Worm (Caenorhabditis elegans) whole organism, dauer: ENCODE measurements around the gene lips-3.

Experiments
- unc-62 ChIP-seq: sonication (generic microtip); optimal IDR thresholded peaks from 2 replicates; lab custom pipeline; 2017; ENCODE audit warnings: missing biosample characterization, missing genetic modification reagents, missing genetic modification characterization

The lips-3 gene

DNA sequence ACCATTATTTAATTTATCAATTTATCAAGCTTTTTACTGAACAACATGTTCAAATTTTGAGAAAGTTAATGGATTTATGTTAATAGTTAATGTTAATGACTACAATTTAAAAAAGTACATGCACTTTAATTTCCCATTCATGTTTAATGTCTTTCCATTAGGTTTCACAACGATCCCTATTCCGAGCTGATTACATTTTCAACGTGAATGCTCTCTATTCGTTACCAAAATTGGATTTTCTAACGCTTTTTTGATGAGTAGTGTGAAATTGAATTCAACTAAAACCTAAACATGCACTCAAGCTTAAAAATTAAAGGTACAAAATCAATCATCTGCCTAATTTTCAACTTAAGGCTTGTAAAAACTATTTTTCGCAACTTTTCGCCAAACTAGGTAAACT lies 41.1 kb downstream of the lips-3 start:
- TF ChIP-seq unc-62 (GFP tag; lab: Kevin White, UChicago) = no peak

DNA sequence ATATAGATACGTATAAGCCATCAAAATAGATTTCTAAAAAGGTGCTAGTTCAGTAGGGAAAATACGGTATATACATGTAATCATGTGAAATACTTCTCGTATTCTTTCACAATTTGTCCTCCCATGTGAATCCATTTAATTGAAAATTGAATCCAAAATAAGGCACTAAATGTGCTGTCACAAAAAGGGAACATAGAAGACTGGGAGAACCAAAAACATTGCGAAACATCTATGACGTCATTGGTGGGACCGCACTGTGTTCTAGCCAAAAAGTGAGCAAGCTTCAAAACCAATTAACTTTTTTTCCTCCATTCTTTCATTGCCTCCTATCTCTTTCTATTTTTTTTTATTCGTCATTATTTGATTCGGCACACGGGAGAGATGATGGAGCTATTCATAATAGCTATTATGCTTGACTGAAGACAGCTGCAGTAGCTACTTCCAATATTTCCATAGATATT lies 42.1 kb downstream of the lips-3 start, which contains the start of gene cdka-1:
Gene cdka-1, plus strand, starts transcription at position 411 of the 461 bp plus-strand sequence.
- no peak for TF ChIP-seq unc-62 (GFP tag; lab: Kevin White, UChicago)

ce11 chrIII:4659426-4659825 lies 43.1 kb downstream of the lips-3 start:
- no peak for TF ChIP-seq unc-62 (GFP tag; lab: Kevin White, UChicago)

- no peak for TF ChIP-seq unc-62 (GFP tag; lab: Kevin White, UChicago)
Measured at ce11 chrIII:4665272-4665671, 48.9 kb downstream of the lips-3 start, which contains the start of gene T23F11.4. Gene T23F11.4 (minus strand): TSS chrIII:4665372.

- no peak for TF ChIP-seq unc-62 (GFP tag; lab: Kevin White, UChicago)
Measured at ce11 chrIII:4666753-4667400, 50.5 kb downstream of the lips-3 start.

ce11 chrIII:4668073-4668472 lies 51.7 kb downstream of the lips-3 start:
- TF ChIP-seq unc-62 (GFP tag; lab: Kevin White, UChicago) = no peak
